Fruit fly (Drosophila melanogaster) whole organism, embryonic: ENCODE results near the gene CG14427.

ENCODE experiments used
- Abd-B ChIP-seq: fragments of 200-800 bp; sonication (Bioruptor generic); optimal IDR thresholded peaks from 2 replicates; lab custom pipeline; 2018; ENCODE audit warnings: missing biosample characterization, mild to moderate bottlenecking, missing genetic modification characterization, moderate library complexity
- B-H2 ChIP-seq: fragments of 200-800 bp; sonication (Bioruptor generic); optimal IDR thresholded peaks from 2 replicates; lab custom pipeline; 2018; ENCODE audit warnings: missing biosample characterization, mild to moderate bottlenecking, missing genetic modification characterization
- Bteb2 ChIP-seq: fragments of 200-800 bp; sonication (Bioruptor generic); optimal IDR thresholded peaks from 2 replicates; lab custom pipeline; 2016; ENCODE audit warnings: missing biosample characterization, missing genetic modification characterization
- CG10959 ChIP-seq: fragments of 200-800 bp; sonication (Bioruptor generic); IDR thresholded peaks from 2 replicates; pipeline ENCODE4 v1.3.6; 2022; ENCODE audit warnings: missing biosample characterization, missing genetic modification characterization
- CG12071 ChIP-seq: fragments of 200-800 bp; sonication (Bioruptor generic); optimal IDR thresholded peaks from 3 replicates; lab custom pipeline; 2018; ENCODE audit warnings: missing biosample characterization, mild to moderate bottlenecking, missing genetic modification characterization
- CG12104 ChIP-seq: fragments of 200-800 bp; sonication (Bioruptor generic); optimal IDR thresholded peaks from 3 replicates; lab custom pipeline; 2016; ENCODE audit warnings: missing biosample characterization, missing genetic modification characterization
- CG12155 ChIP-seq: fragments of 200-800 bp; sonication (Bioruptor generic); optimal IDR thresholded peaks from 3 replicates; lab custom pipeline; 2016; ENCODE audit warnings: missing biosample characterization, missing genetic modification characterization
- CG12769 ChIP-seq: fragments of 200-800 bp; sonication (Bioruptor generic); optimal IDR thresholded peaks from 2 replicates; lab custom pipeline; 2019; ENCODE audit warnings: missing biosample characterization, mild to moderate bottlenecking, missing genetic modification characterization, moderate library complexity
- CG14014 ChIP-seq: fragments of 200-800 bp; sonication (Bioruptor generic); IDR thresholded peaks from 2 replicates; pipeline ENCODE4 v1.3.6; 2022; ENCODE audit warnings: missing biosample characterization, missing genetic modification characterization
- CG14050 ChIP-seq: fragments of 200-800 bp; sonication (Bioruptor generic); IDR thresholded peaks from 3 replicates; pipeline ENCODE4 v1.3.6; 2022; ENCODE audit warnings: missing biosample characterization, missing genetic modification characterization
- CG17359 ChIP-seq: fragments of 200-800 bp; sonication (Bioruptor generic); optimal IDR thresholded peaks from 3 replicates; lab custom pipeline; 2018; ENCODE audit warnings: missing biosample characterization, mild to moderate bottlenecking, missing genetic modification characterization, moderate library complexity
- CG2202 ChIP-seq: fragments of 200-800 bp; sonication (Bioruptor generic); optimal IDR thresholded peaks from 2 replicates; lab custom pipeline; 2018; ENCODE audit warnings: missing biosample characterization, mild to moderate bottlenecking, missing genetic modification characterization
- CG3065 ChIP-seq: fragments of 200-800 bp; sonication (Bioruptor generic); optimal IDR thresholded peaks from 2 replicates; lab custom pipeline; 2016; ENCODE audit warnings: missing biosample characterization, missing genetic modification characterization
- CG31224 ChIP-seq: fragments of 200-800 bp; sonication (Bioruptor generic); IDR thresholded peaks from 2 replicates; pipeline ENCODE4 v1.3.6; 2022; ENCODE audit warnings: missing biosample characterization, missing genetic modification characterization
- CG33213 ChIP-seq: fragments of 200-800 bp; sonication (Bioruptor generic); optimal IDR thresholded peaks from 3 replicates; lab custom pipeline; 2016; ENCODE audit warnings: missing biosample characterization, missing genetic modification characterization
- CG42726 ChIP-seq: fragments of 200-800 bp; sonication (Bioruptor generic); IDR thresholded peaks from 2 replicates; pipeline ENCODE4 v1.3.6; 2022; ENCODE audit warnings: missing biosample characterization, missing genetic modification characterization; ENCODE audit not compliant: partially characterized antibody
- CG4360 ChIP-seq: fragments of 200-800 bp; sonication (Bioruptor generic); IDR thresholded peaks from 2 replicates; pipeline ENCODE4 v1.3.6; 2022; ENCODE audit warnings: missing biosample characterization, missing genetic modification characterization
- CG6654 ChIP-seq: fragments of 200-800 bp; sonication (Bioruptor generic); optimal IDR thresholded peaks from 2 replicates; lab custom pipeline; 2017; ENCODE audit warnings: missing biosample characterization, mild to moderate bottlenecking, missing genetic modification characterization
- CG7372 ChIP-seq: fragments of 200-800 bp; sonication (Bioruptor generic); IDR thresholded peaks from 2 replicates; pipeline ENCODE4 v1.3.6; 2022; ENCODE audit warnings: missing biosample characterization, missing genetic modification characterization
- CG8089 ChIP-seq: fragments of 200-800 bp; sonication (Bioruptor generic); optimal IDR thresholded peaks from 3 replicates; lab custom pipeline; 2016; ENCODE audit warnings: missing biosample characterization, missing genetic modification characterization
- CkIIα-i1 ChIP-seq: fragments of 200-800 bp; sonication (Bioruptor generic); IDR thresholded peaks from 2 replicates; pipeline ENCODE4 v1.3.6; 2022; ENCODE audit warnings: missing biosample characterization, missing genetic modification characterization
- Dp ChIP-seq: fragments of 200-800 bp; sonication (Bioruptor generic); optimal IDR thresholded peaks from 2 replicates; lab custom pipeline; 2018; ENCODE audit warnings: missing biosample characterization, mild to moderate bottlenecking, missing genetic modification characterization, moderate library complexity
- Drgx ChIP-seq: fragments of 200-800 bp; sonication (Bioruptor generic); IDR thresholded peaks from 2 replicates; pipeline ENCODE4 v1.3.6; 2022; ENCODE audit warnings: missing biosample characterization, missing genetic modification characterization
- Hmx ChIP-seq: fragments of 200-800 bp; sonication (Bioruptor generic); optimal IDR thresholded peaks from 2 replicates; lab custom pipeline; 2016; ENCODE audit warnings: missing biosample characterization, missing genetic modification characterization
- Hr3 ChIP-seq: fragments of 200-800 bp; sonication (Bioruptor generic); optimal IDR thresholded peaks from 3 replicates; lab custom pipeline; 2016; ENCODE audit warnings: missing biosample characterization, missing genetic modification characterization
- Jarid2 ChIP-seq: fragments of 200-800 bp; sonication (Bioruptor generic); optimal IDR thresholded peaks from 3 replicates; lab custom pipeline; 2017; ENCODE audit warnings: mild to moderate bottlenecking, missing biosample characterization, missing genetic modification reagents, missing genetic modification characterization
- PHDP ChIP-seq: fragments of 200-800 bp; sonication (Bioruptor generic); optimal IDR thresholded peaks from 3 replicates; lab custom pipeline; 2018; ENCODE audit warnings: missing biosample characterization, mild to moderate bottlenecking, missing genetic modification characterization, moderate library complexity
- amos ChIP-seq: fragments of 200-800 bp; sonication (Bioruptor generic); IDR thresholded peaks from 2 replicates; pipeline ENCODE4 v1.3.6; 2022; ENCODE audit warnings: missing biosample characterization, missing genetic modification characterization; ENCODE audit not compliant: partially characterized antibody
- bab2 ChIP-seq: fragments of 200-800 bp; sonication (Bioruptor generic); optimal IDR thresholded peaks from 2 replicates; lab custom pipeline; 2016; ENCODE audit warnings: missing biosample characterization, missing genetic modification characterization
- bcd ChIP-seq: fragments of 200-800 bp; sonication (Bioruptor generic); optimal IDR thresholded peaks from 2 replicates; lab custom pipeline; 2017; ENCODE audit warnings: missing biosample characterization, mild to moderate bottlenecking, missing genetic modification characterization
- cad ChIP-seq: fragments of >200 bp; optimal IDR thresholded peaks from 2 replicates; lab custom pipeline; 2017; ENCODE audit warnings: missing biosample characterization, missing genetic modification characterization
- dpn ChIP-seq, 2 experiments: fragments of 200-800 bp; sonication (Bioruptor generic); optimal IDR thresholded peaks; 3 replicates each; lab custom pipeline; 2016; ENCODE audit warnings: missing biosample characterization in 2 of 2, missing genetic modification characterization in 2 of 2
- dysf ChIP-seq: fragments of 200-800 bp; sonication (Bioruptor generic); IDR thresholded peaks from 3 replicates; pipeline ENCODE4 v1.3.6; 2022; ENCODE audit warnings: missing biosample characterization, missing genetic modification characterization
- gcm ChIP-seq: fragments of 200-800 bp; sonication (Bioruptor generic); optimal IDR thresholded peaks from 2 replicates; lab custom pipeline; 2019; ENCODE audit warnings: missing biosample characterization, mild to moderate bottlenecking, missing genetic modification characterization, moderate library complexity
- gsb ChIP-seq: fragments of 200-800 bp; sonication (Bioruptor generic); IDR thresholded peaks from 2 replicates; pipeline ENCODE4 v1.3.6; 2022; ENCODE audit warnings: missing biosample characterization, missing genetic modification characterization
- hb ChIP-seq: fragments of 200-800 bp; sonication (Bioruptor generic); IDR thresholded peaks from 3 replicates; pipeline ENCODE4 v1.3.6; 2022; ENCODE audit warnings: missing biosample characterization, missing genetic modification characterization; ENCODE audit not compliant: partially characterized antibody
- hth ChIP-seq: fragments of >200 bp; optimal IDR thresholded peaks from 2 replicates; lab custom pipeline; 2017; ENCODE audit warnings: inconsistent platforms
- nom ChIP-seq: fragments of 200-800 bp; sonication (Bioruptor generic); optimal IDR thresholded peaks from 2 replicates; lab custom pipeline; 2017; ENCODE audit warnings: missing biosample characterization, missing genetic modification characterization, mild to moderate bottlenecking, moderate library complexity, missing genetic modification reagents
- pan ChIP-seq, 4 experiments: fragments of >200 bp in 3 of 4; fragments of 200-800 bp in 1 of 4; sonication (Bioruptor generic) in 1 of 4; optimal IDR thresholded peaks in 3 of 4; IDR thresholded peaks in 1 of 4; 2 replicates each; pipeline versions ENCODE4 v1.3.6 to Lab custom; 2017 to 2022; ENCODE audit warnings: missing biosample characterization in 2 of 4, missing genetic modification characterization in 2 of 4, mixed read lengths in 1 of 4
- ranshi ChIP-seq: fragments of 200-800 bp; sonication (Bioruptor generic); IDR thresholded peaks from 2 replicates; pipeline ENCODE4 v1.3.6; 2022; ENCODE audit warnings: missing biosample characterization, missing genetic modification characterization
- ro ChIP-seq: fragments of 200-800 bp; sonication (Bioruptor generic); IDR thresholded peaks from 2 replicates; pipeline ENCODE4 v1.3.6; 2022; ENCODE audit warnings: missing biosample characterization, missing genetic modification characterization
- ssp ChIP-seq: fragments of 200-800 bp; sonication (Bioruptor generic); IDR thresholded peaks from 2 replicates; pipeline ENCODE4 v1.3.6; 2022; ENCODE audit warnings: missing biosample characterization, missing genetic modification characterization
- trh ChIP-seq: fragments of 200-800 bp; sonication (Bioruptor generic); optimal IDR thresholded peaks from 2 replicates; lab custom pipeline; 2016; ENCODE audit warnings: missing biosample characterization, missing genetic modification characterization
- ttk ChIP-seq: fragments of 200-800 bp; sonication (Bioruptor generic); IDR thresholded peaks from 2 replicates; pipeline ENCODE4 v2.1.2; 2022; ENCODE audit warnings: missing biosample characterization, missing genetic modification characterization
- tx ChIP-seq: fragments of 200-800 bp; sonication (Bioruptor generic); optimal IDR thresholded peaks from 2 replicates; lab custom pipeline; 2016; ENCODE audit warnings: missing biosample characterization, missing genetic modification characterization
- vfl ChIP-seq: fragments of 200-800 bp; sonication (Bioruptor generic); optimal IDR thresholded peaks from 2 replicates; lab custom pipeline; 2016; ENCODE audit warnings: missing biosample characterization, missing genetic modification characterization
- wdn ChIP-seq: fragments of 200-800 bp; sonication (Bioruptor generic); IDR thresholded peaks from 2 replicates; pipeline ENCODE4 v1.3.6; 2022; ENCODE audit warnings: missing biosample characterization, missing genetic modification characterization
- wor ChIP-seq: fragments of 200-800 bp; sonication (Bioruptor generic); IDR thresholded peaks from 2 replicates; pipeline ENCODE4 v1.3.6; 2022; ENCODE audit warnings: missing biosample characterization, missing genetic modification characterization
- zen ChIP-seq: fragments of 200-800 bp; sonication (Bioruptor generic); optimal IDR thresholded peaks from 3 replicates; lab custom pipeline; 2018; ENCODE audit warnings: missing biosample characterization, mild to moderate bottlenecking, missing genetic modification characterization, moderate library complexity
- zf30C ChIP-seq: fragments of 200-800 bp; sonication (Bioruptor generic); optimal IDR thresholded peaks from 3 replicates; lab custom pipeline; 2018; ENCODE audit warnings: missing biosample characterization, mild to moderate bottlenecking, missing genetic modification characterization

The CG14427 gene

DNA sequence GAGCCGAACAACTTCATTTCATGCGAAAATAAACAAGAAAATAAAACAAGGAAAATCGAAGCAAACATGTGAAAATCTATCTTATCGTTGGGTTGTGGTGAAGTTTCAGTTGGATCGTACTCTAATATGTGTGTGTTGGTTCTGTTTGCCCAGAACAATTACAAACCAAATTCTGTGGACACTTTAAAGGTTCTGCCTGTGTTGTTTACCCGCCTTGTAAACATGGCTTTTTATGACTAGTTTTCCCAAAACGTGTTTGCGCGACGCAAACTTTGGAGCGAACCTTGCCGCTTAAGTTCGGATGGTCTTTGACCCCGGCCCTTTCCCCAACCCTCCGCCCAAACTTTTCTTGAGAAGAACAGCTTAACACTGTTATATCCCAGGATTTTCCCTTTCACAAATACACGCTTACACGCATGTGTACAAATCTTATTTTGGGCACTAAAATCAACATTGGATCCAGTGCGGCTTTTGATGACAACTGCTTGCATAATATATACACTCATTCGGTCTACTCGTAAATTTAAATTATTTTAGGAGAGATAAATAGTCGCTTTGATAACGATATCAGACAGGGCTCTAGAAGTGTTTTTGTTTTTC, 36.2 kb upstream of the CG14427 start (continued):
- TF ChIP-seq CG4360 (GFP tag; lab: Robert Waterston, UW) (peak; percentile 62), CG12155 (peak; percentile 42), ro (no peak), CG17359 (peak; percentile 83), gcm (GFP tag; lab: Kevin White, UChicago) (peak; percentile 87), CG33213 (GFP tag; lab: Kevin White, UChicago) (peak; percentile 90), Hmx (GFP tag; lab: Kevin White, UChicago) (no peak), ssp (no peak), dpn (GFP tag; optimal IDR thresholded peaks at IDR 0.05; lab: Kevin White, UChicago) (peak; percentile 47 to 70), B-H2 (GFP tag; lab: Kevin White, UChicago) (no peak), Bteb2 (GFP tag; lab: Kevin White, UChicago) (peak; percentile 57), CG14014 (GFP tag; lab: Robert Waterston, UW) (peak; percentile 81; the same call in 1 of the 2 replicates), trh (GFP tag; lab: Kevin White, UChicago) (peak; percentile 83), Jarid2 (GFP tag; lab: Kevin White, UChicago) (peak; percentile 71), vfl (GFP tag; lab: Kevin White, UChicago) (peak; percentile 55), CG14050 (GFP tag; lab: Robert Waterston, UW) (peak; percentile 40; the same call in 1 of the 3 replicates), zf30C (GFP tag; lab: Kevin White, UChicago) (no peak), CG12071 (GFP tag; lab: Kevin White, UChicago) (peak; percentile 80), CG7372 (GFP tag; lab: Robert Waterston, UW) (0 out of 2 replicates have a peak, but pooled peaks have one; percentile 27), CG8089 (GFP tag; lab: Kevin White, UChicago) (peak; percentile 94), CkIIα-i1 (GFP tag; lab: Robert Waterston, UW) (no peak), CG6654 (GFP tag; lab: Kevin White, UChicago) (peak; percentile 32), gsb (GFP tag; lab: Robert Waterston, UW) (peak; percentile 20; the same call in 1 of the 2 replicates), nom (GFP tag; lab: Kevin White, UChicago) (no peak), tx (GFP tag; lab: Kevin White, UChicago) (peak; percentile 73), Abd-B (GFP tag; lab: Kevin White, UChicago) (no peak), pan (optimal IDR thresholded peaks at IDR 0.05; lab: Kevin White, UChicago) (no peak), pan (GFP tag; optimal IDR thresholded peaks at IDR 0.05 in 1 of 2, IDR thresholded peaks at IDR 0.05 in 1 of 2) (peak in 1 of 2 experiments; percentile 74), Hr3 (GFP tag; lab: Kevin White, UChicago) (peak; percentile 63), wor (GFP tag; lab: Robert Waterston, UW) (no peak), CG10959 (peak; percentile 82), ranshi (GFP tag; lab: Robert Waterston, UW) (peak; percentile 67; the same call in 1 of the 2 replicates), PHDP (peak; percentile 78), hth (lab: Kevin White, UChicago) (no peak), cad (GFP tag; lab: Kevin White, UChicago) (peak; percentile 4), Dp (GFP tag; lab: Kevin White, UChicago) (no peak), zen (tag; lab: Kevin White, UChicago) (peak; percentile 74), bcd (GFP tag; lab: Kevin White, UChicago) (peak; percentile 79), bab2 (peak; percentile 90), amos (GFP tag; lab: Robert Waterston, UW) (no peak), CG3065 (GFP tag; lab: Kevin White, UChicago) (peak; percentile 90), CG42726 (no peak), CG12769 (tag; lab: Kevin White, UChicago) (peak; percentile 75), CG31224 (GFP tag; lab: Robert Waterston, UW) (peak; percentile 30; the same call in 1 of the 2 replicates), CG12104 (GFP tag; lab: Kevin White, UChicago) (peak; percentile 87), ttk (GFP tag; lab: Robert Waterston, UW) (peak; percentile 39; the same call in 1 of the 2 replicates), CG2202 (tag; lab: Kevin White, UChicago) (peak; percentile 97), hb (GFP tag; lab: Robert Waterston, UW) (no peak), dysf (GFP tag; lab: Robert Waterston, UW) (peak; percentile 51; the same call in 1 of the 3 replicates), Drgx (GFP tag; lab: Robert Waterston, UW) (no peak), wdn (peak; percentile 67)
